Fruit fly (Drosophila melanogaster) whole organism, prepupa: Measurements from ENCODE around the gene CG3168.
A peak's percentile ranks its signal among the peaks of the same experiment; 100 is the strongest.

ENCODE experiments used
- CG11762 ChIP-seq: fragments of 200-800 bp; sonication (Bioruptor generic); optimal IDR thresholded peaks from 3 replicates; lab custom pipeline; 2016; ENCODE audit warnings: missing biosample characterization, missing genetic modification characterization; ENCODE audit not compliant: insufficient read depth
- CG6163 ChIP-seq: fragments of 200-800 bp; sonication (Bioruptor generic); IDR thresholded peaks from 3 replicates; pipeline ENCODE4 v1.3.6; 2022; ENCODE audit warnings: missing biosample characterization, missing genetic modification characterization
- CG6276 ChIP-seq: fragments of 200-800 bp; sonication (Bioruptor generic); optimal IDR thresholded peaks from 2 replicates; lab custom pipeline; 2017; ENCODE audit warnings: missing biosample characterization, mild to moderate bottlenecking, missing genetic modification characterization
- CG6792 ChIP-seq: fragments of 200-800 bp; sonication (Bioruptor generic); optimal IDR thresholded peaks from 3 replicates; lab custom pipeline; 2016; ENCODE audit warnings: missing biosample characterization, missing genetic modification characterization
- CG6808 ChIP-seq: fragments of 200-800 bp; sonication (Bioruptor generic); optimal IDR thresholded peaks from 3 replicates; lab custom pipeline; 2017; ENCODE audit warnings: missing biosample characterization, missing genetic modification characterization, mild to moderate bottlenecking, moderate library complexity, missing genetic modification reagents
- Gug ChIP-seq: fragments of 200-800 bp; sonication (Bioruptor generic); IDR thresholded peaks from 2 replicates; pipeline ENCODE4 v1.3.6; 2022; ENCODE audit warnings: missing biosample characterization, missing genetic modification characterization
- Lpt ChIP-seq: fragments of 200-800 bp; sonication (Bioruptor generic); optimal IDR thresholded peaks from 3 replicates; lab custom pipeline; 2016; ENCODE audit warnings: missing biosample characterization, missing genetic modification characterization
- achi ChIP-seq: fragments of 200-800 bp; sonication (Bioruptor generic); optimal IDR thresholded peaks from 3 replicates; lab custom pipeline; 2016; ENCODE audit warnings: missing biosample characterization, missing genetic modification characterization
- fd85E ChIP-seq: fragments of 200-800 bp; sonication (Bioruptor generic); optimal IDR thresholded peaks from 3 replicates; lab custom pipeline; 2016; ENCODE audit warnings: missing biosample characterization, missing genetic modification characterization
- fkh ChIP-seq: fragments of 200-800 bp; sonication (Bioruptor generic); optimal IDR thresholded peaks from 3 replicates; lab custom pipeline; 2017; ENCODE audit warnings: missing biosample characterization, mild to moderate bottlenecking, missing genetic modification characterization, moderate library complexity
- spab ChIP-seq: fragments of 200-800 bp; sonication (Bioruptor generic); optimal IDR thresholded peaks from 2 replicates; lab custom pipeline; 2017; ENCODE audit warnings: missing biosample characterization, mild to moderate bottlenecking, missing genetic modification characterization, missing genetic modification reagents

The CG3168 gene

DNA sequence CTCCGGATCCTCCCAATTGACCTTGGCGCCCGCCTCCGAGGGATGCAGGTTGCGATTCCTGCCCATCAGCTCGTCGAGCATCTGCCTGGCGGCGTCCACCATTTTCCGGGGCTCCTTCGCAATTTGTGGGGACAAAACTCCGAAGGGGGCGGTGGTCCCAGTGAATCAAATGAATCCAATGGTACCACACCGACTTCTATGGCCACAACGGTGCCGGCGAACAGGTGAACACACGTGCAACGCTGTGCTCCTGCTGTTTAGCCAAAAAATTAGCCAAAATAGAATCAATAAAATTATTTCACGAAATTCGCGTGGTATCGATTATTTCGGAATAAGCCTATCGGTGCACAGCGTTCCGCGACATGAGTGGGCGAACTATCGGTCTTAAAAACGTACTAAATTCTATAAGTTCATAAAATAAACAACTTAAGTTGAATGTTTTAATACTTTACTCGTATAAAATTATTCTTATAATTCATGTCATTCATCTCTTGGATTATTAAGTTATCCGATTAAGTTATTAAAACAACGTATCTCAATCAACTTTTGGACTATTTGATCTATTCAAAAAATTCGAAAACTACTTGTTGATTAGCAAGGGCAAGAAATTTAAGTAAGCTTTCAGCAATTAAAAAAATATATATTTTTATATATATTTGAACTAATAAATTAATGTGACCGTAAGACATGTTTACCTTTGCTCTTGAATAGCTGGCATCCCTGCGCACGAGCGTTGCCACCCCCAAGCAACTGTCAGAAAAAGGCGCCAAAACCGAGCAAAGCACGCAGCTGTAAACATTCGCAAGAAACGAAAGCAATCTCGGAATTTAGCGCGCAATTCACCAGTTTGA, 65.9 kb downstream of the CG3168 start, which contains the start of the genes CG3198 and Mcm6:
Gene CG3198, minus strand, starts transcription at position 337 of the 851 bp plus-strand sequence.
Gene Mcm6, plus strand, starts transcription at position 751 of the 851 bp plus-strand sequence.
- TF ChIP-seq CG6808 (GFP tag; lab: Kevin White, UChicago) (no peak), CG11762 (no peak), CG6276 (GFP tag; lab: Kevin White, UChicago) (no peak), Gug (GFP tag; lab: Robert Waterston, UW) (no peak), CG6163 (GFP tag; lab: Robert Waterston, UW) (no peak), fd85E (no peak), Lpt (no peak), fkh (GFP tag; lab: Kevin White, UChicago) (peak; percentile 76), spab (GFP tag; lab: Kevin White, UChicago) (no peak), achi (GFP tag; lab: Kevin White, UChicago) (peak; percentile 98), CG6792 (GFP tag; lab: Kevin White, UChicago) (no peak)
- TF ChIP-seq, all 60 proteins: peak for 2
